Worm (Caenorhabditis elegans) whole organism, early embryonic: ENCODE results near the gene sto-6.

Experiments used
- B0310.2 ChIP-seq: sonication (generic microtip); optimal IDR thresholded peaks from 2 replicates; lab custom pipeline; 2016; ENCODE audit warnings: mild to moderate bottlenecking, missing genetic modification characterization, missing compliant biosample characterization
- F13C5.2 ChIP-seq: sonication (generic microtip); optimal IDR thresholded peaks from 2 replicates; lab custom pipeline; 2017; ENCODE audit warnings: mild to moderate bottlenecking, missing genetic modification characterization, inconsistent platforms, missing compliant biosample characterization
- aly-1 ChIP-seq: sonication (generic microtip); optimal IDR thresholded peaks from 2 replicates; lab custom pipeline; 2016; ENCODE audit warnings: missing genetic modification characterization, missing compliant biosample characterization
- ama-1 ChIP-seq: fragments of 150-350 bp; optimal IDR thresholded peaks from 2 replicates; lab custom pipeline; 2014
- ceh-13 ChIP-seq: fragments of 200-800 bp; sonication (Bioruptor generic); optimal IDR thresholded peaks from 2 replicates; lab custom pipeline; 2018; ENCODE audit warnings: mild to moderate bottlenecking, missing genetic modification characterization, missing compliant biosample characterization
- ceh-36 ChIP-seq: sonication (generic microtip); optimal IDR thresholded peaks from 2 replicates; lab custom pipeline; 2016; ENCODE audit warnings: missing genetic modification characterization, inconsistent platforms, missing compliant biosample characterization
- ets-7 ChIP-seq: sonication (generic microtip); optimal IDR thresholded peaks from 2 replicates; lab custom pipeline; 2016; ENCODE audit warnings: missing genotype, missing genetic modification characterization, missing compliant biosample characterization
- flt-1 ChIP-seq: fragments of 200-800 bp; sonication (Bioruptor generic); IDR thresholded peaks from 2 replicates; pipeline ENCODE4 v1.3.6; 2022; ENCODE audit warnings: missing genetic modification characterization, missing compliant biosample characterization
- hmg-4 ChIP-seq: fragments of 200-800 bp; sonication (Bioruptor generic); optimal IDR thresholded peaks from 2 replicates; lab custom pipeline; 2018; ENCODE audit warnings: mild to moderate bottlenecking, missing genetic modification characterization, missing compliant biosample characterization
- hnd-1 ChIP-seq: sonication (generic microtip); optimal IDR thresholded peaks from 2 replicates; lab custom pipeline; 2016; ENCODE audit warnings: missing genetic modification characterization, missing compliant biosample characterization
- pes-1 ChIP-seq: fragments of 200-800 bp; sonication (Bioruptor generic); IDR thresholded peaks from 2 replicates; pipeline ENCODE4 v1.3.6; 2022; ENCODE audit warnings: missing genetic modification reagents, missing genetic modification characterization, missing compliant biosample characterization
- scrt-1 ChIP-seq: fragments of 200-800 bp; sonication (Bioruptor generic); IDR thresholded peaks from 2 replicates; pipeline ENCODE4 v1.3.6; 2022; ENCODE audit warnings: missing genetic modification characterization, missing compliant biosample characterization
- sea-1 ChIP-seq: fragments of 200-800 bp; sonication (Bioruptor generic); conservative IDR thresholded peaks from 2 replicates; pipeline ENCODE4 v1.3.6; 2022; ENCODE audit warnings: missing genetic modification characterization, missing compliant biosample characterization
- tbx-11 ChIP-seq: fragments of 200-800 bp; sonication (Bioruptor generic); IDR thresholded peaks from 2 replicates; pipeline ENCODE4 v1.3.6; 2022; ENCODE audit warnings: missing genetic modification characterization, missing compliant biosample characterization
- tra-4 ChIP-seq: sonication (generic microtip); optimal IDR thresholded peaks from 2 replicates; lab custom pipeline; 2017; ENCODE audit warnings: missing genetic modification characterization, missing compliant biosample characterization

Gene sto-6

ce11 chrX:11680851-11681250 is 48.6 kb downstream of the sto-6 start, which contains the start of gene T04F8.7:
TSS of gene T04F8.7 (minus strand) at chrX:11680980.
- no peak for TF ChIP-seq scrt-1 (GFP tag; lab: Robert Waterston, UW)
- TF ChIP-seq aly-1 = no peak
- no peak for TF ChIP-seq tra-4 (tag; lab: Kevin White, UChicago)
- TF ChIP-seq F13C5.2 = no peak
- no peak for TF ChIP-seq ceh-36 (tag; lab: Kevin White, UChicago)
- TF ChIP-seq ets-7 (tag; lab: Kevin White, UChicago) = no peak
- TF ChIP-seq tbx-11 (GFP tag; lab: Robert Waterston, UW) = no peak
- TF ChIP-seq hnd-1 (tag; lab: Kevin White, UChicago) = no peak
- no peak for TF ChIP-seq ceh-13
- TF ChIP-seq sea-1 (GFP tag; lab: Robert Waterston, UW) = no peak
- TF ChIP-seq B0310.2 = no peak
- TF ChIP-seq ama-1 = no peak
- TF ChIP-seq pes-1 = no peak
- no peak for TF ChIP-seq flt-1 (GFP tag; lab: Robert Waterston, UW)
- no peak for TF ChIP-seq hmg-4 (GFP tag; lab: Kevin White, UChicago)

- TF ChIP-seq ceh-13 = no peak
- TF ChIP-seq B0310.2 = no peak
- no peak for TF ChIP-seq tbx-11 (GFP tag; lab: Robert Waterston, UW)
These were observed 52.1 kb downstream of the sto-6 start, which contains the start of gene hnd-1 for ce11 chrX:11684261-11684660. TSS of gene hnd-1 (plus strand) at chrX:11684561.
